Worm (Caenorhabditis elegans) whole organism, L1 larva: Measurements from ENCODE around the gene C14E2.3.
A peak's percentile ranks its signal among the peaks of the same experiment; 100 is the strongest.

Experiments
- C16A3.4 ChIP-seq: fragments of 150-350 bp; optimal IDR thresholded peaks from 2 replicates; lab custom pipeline; 2014; ENCODE audit warnings: missing biosample characterization, missing genetic modification characterization
- C34B4.2 ChIP-seq: sonication (generic microtip); optimal IDR thresholded peaks from 2 replicates; lab custom pipeline; 2017; ENCODE audit warnings: mild to moderate bottlenecking, missing genetic modification characterization, missing compliant biosample characterization
- Y116A8C.19 ChIP-seq: sonication (generic microtip); optimal IDR thresholded peaks from 2 replicates; lab custom pipeline; 2016; ENCODE audit warnings: missing compliant biosample characterization, missing genetic modification characterization, borderline replicate concordance
- aha-1 ChIP-seq: fragments of 150-350 bp; optimal IDR thresholded peaks from 2 replicates; lab custom pipeline; 2014; ENCODE audit warnings: missing biosample characterization, missing genetic modification characterization
- alr-1 ChIP-seq: fragments of 200-800 bp; sonication (Bioruptor generic); optimal IDR thresholded peaks from 2 replicates; lab custom pipeline; 2018; ENCODE audit warnings: borderline replicate concordance, mild to moderate bottlenecking, missing genetic modification characterization, missing compliant biosample characterization
- blmp-1 ChIP-seq: fragments of 150-350 bp; optimal IDR thresholded peaks from 2 replicates; lab custom pipeline; 2014; ENCODE audit warnings: missing biosample characterization, missing genetic modification characterization
- ceh-63 ChIP-seq: fragments of 200-800 bp; sonication (Bioruptor generic); optimal IDR thresholded peaks from 2 replicates; lab custom pipeline; 2018; ENCODE audit warnings: mild to moderate bottlenecking, missing genetic modification characterization, missing compliant biosample characterization
- ceh-82 ChIP-seq, 3 experiments: fragments of 150-350 bp in 1 of 3; sonication (generic microtip) in 2 of 3; optimal IDR thresholded peaks; 2 replicates each; lab custom pipeline; 2014 to 2017; ENCODE audit warnings: missing biosample characterization in 3 of 3, missing genetic modification characterization in 3 of 3
- ceh-88 ChIP-seq: fragments of 200-800 bp; sonication (Bioruptor generic); IDR thresholded peaks from 2 replicates; pipeline ENCODE4 v1.3.6; 2022; ENCODE audit warnings: missing genetic modification characterization, missing compliant biosample characterization
- egl-13 ChIP-seq: sonication (generic microtip); optimal IDR thresholded peaks from 2 replicates; lab custom pipeline; 2016; ENCODE audit warnings: missing genotype, missing genetic modification reagents, missing genetic modification characterization, missing compliant biosample characterization
- egl-27 ChIP-seq, 2 experiments: fragments of 150-350 bp in 1 of 2; sonication (generic microtip); optimal IDR thresholded peaks; 3 replicates each; lab custom pipeline; 2017 to 2018; ENCODE audit warnings: missing biosample characterization in 2 of 2, missing genetic modification characterization in 2 of 2, missing genetic modification reagents in 2 of 2
- elt-3 ChIP-seq, 6 experiments: fragments of 150-350 bp in 1 of 6; sonication (generic microtip); optimal IDR thresholded peaks; 2 replicates each; lab custom pipeline; 2017 to 2018; ENCODE audit warnings: missing biosample characterization in 6 of 6, missing genetic modification characterization in 6 of 6, inconsistent platforms in 1 of 6
- ets-5 ChIP-seq: fragments of 200-800 bp; sonication (Bioruptor generic); IDR thresholded peaks from 2 replicates; pipeline ENCODE4 v1.3.6; 2022; ENCODE audit warnings: missing genetic modification characterization, missing compliant biosample characterization
- fos-1 ChIP-seq: fragments of 150-350 bp; optimal IDR thresholded peaks from 2 replicates; lab custom pipeline; 2014; ENCODE audit warnings: missing biosample characterization, missing genetic modification characterization
- hlh-4 ChIP-seq: sonication (generic microtip); optimal IDR thresholded peaks from 2 replicates; lab custom pipeline; 2016; ENCODE audit warnings: mild to moderate bottlenecking, missing genetic modification characterization, missing compliant biosample characterization
- isw-1 ChIP-seq: fragments of 200-800 bp; sonication (Bioruptor generic); IDR thresholded peaks from 2 replicates; pipeline ENCODE4 v1.3.6; 2022; ENCODE audit warnings: missing genetic modification characterization, missing compliant biosample characterization
- lin-35 ChIP-seq, 2 experiments: fragments of 150-350 bp; optimal IDR thresholded peaks; 2 replicates each; lab custom pipeline; 2014; ENCODE audit warnings: missing biosample characterization in 2 of 2, missing genetic modification characterization in 2 of 2, missing genetic modification reagents in 2 of 2
- lin-39 ChIP-seq: fragments of 150-350 bp; optimal IDR thresholded peaks from 2 replicates; lab custom pipeline; 2014; ENCODE audit warnings: missing biosample characterization, missing genetic modification reagents, missing genetic modification characterization
- mdl-1 ChIP-seq, 2 experiments: fragments of 150-350 bp; optimal IDR thresholded peaks; 2 replicates each; lab custom pipeline; 2014 to 2017; ENCODE audit warnings: missing biosample characterization in 2 of 2, missing genetic modification characterization in 2 of 2, inconsistent platforms in 1 of 2
- mep-1 ChIP-seq: fragments of 150-350 bp; optimal IDR thresholded peaks from 2 replicates; lab custom pipeline; 2014; ENCODE audit warnings: missing biosample characterization, missing genetic modification characterization
- nhr-20 ChIP-seq: sonication (generic microtip); optimal IDR thresholded peaks from 2 replicates; lab custom pipeline; 2016; ENCODE audit warnings: mild to moderate bottlenecking, missing genetic modification characterization, missing compliant biosample characterization
- nhr-237 ChIP-seq: fragments of 150-350 bp; optimal IDR thresholded peaks from 2 replicates; lab custom pipeline; 2014; ENCODE audit warnings: missing biosample characterization, missing genetic modification characterization
- nhr-47 ChIP-seq: sonication (generic microtip); optimal IDR thresholded peaks from 2 replicates; lab custom pipeline; 2016; ENCODE audit warnings: mild to moderate bottlenecking, missing genetic modification characterization, moderate library complexity, missing compliant biosample characterization
- nhr-71 ChIP-seq: sonication (generic microtip); optimal IDR thresholded peaks from 2 replicates; lab custom pipeline; 2016; ENCODE audit warnings: mild to moderate bottlenecking, missing genetic modification characterization, moderate library complexity, missing compliant biosample characterization
- nhr-85 ChIP-seq: sonication (generic microtip); peaks from one replicate; lab custom pipeline; 2016; ENCODE audit warnings: missing genetic modification characterization, inconsistent platforms, missing compliant biosample characterization
- nhr-90 ChIP-seq: sonication (generic microtip); optimal IDR thresholded peaks from 2 replicates; lab custom pipeline; 2016; ENCODE audit warnings: mild to moderate bottlenecking, missing genetic modification characterization, missing compliant biosample characterization; ENCODE audit not compliant: poor library complexity
- pax-3 ChIP-seq: fragments of 200-800 bp; sonication (Bioruptor generic); optimal IDR thresholded peaks from 2 replicates; lab custom pipeline; 2018; ENCODE audit warnings: mild to moderate bottlenecking, missing genetic modification characterization, moderate library complexity, missing compliant biosample characterization
- pqm-1 ChIP-seq: sonication (generic microtip); optimal IDR thresholded peaks from 3 replicates; lab custom pipeline; 2017; ENCODE audit warnings: missing biosample characterization, missing genetic modification characterization
- rnt-1 ChIP-seq: sonication (generic microtip); optimal IDR thresholded peaks from 2 replicates; lab custom pipeline; 2016; ENCODE audit warnings: mild to moderate bottlenecking, missing genetic modification characterization, moderate library complexity, missing compliant biosample characterization
- snu-23 ChIP-seq: sonication (generic microtip); optimal IDR thresholded peaks from 2 replicates; lab custom pipeline; 2016; ENCODE audit warnings: missing genetic modification characterization, missing compliant biosample characterization
- sox-4 ChIP-seq: sonication (generic microtip); optimal IDR thresholded peaks from 2 replicates; lab custom pipeline; 2016; ENCODE audit warnings: missing genetic modification characterization, missing compliant biosample characterization
- sup-37 ChIP-seq: fragments of 200-800 bp; sonication (Bioruptor generic); optimal IDR thresholded peaks from 2 replicates; lab custom pipeline; 2018; ENCODE audit warnings: mild to moderate bottlenecking, missing genetic modification characterization, missing compliant biosample characterization
- swsn-7 ChIP-seq: sonication (generic microtip); optimal IDR thresholded peaks from 2 replicates; lab custom pipeline; 2016; ENCODE audit warnings: missing genetic modification characterization, missing compliant biosample characterization
- unc-130 ChIP-seq: fragments of 150-350 bp; optimal IDR thresholded peaks from 2 replicates; lab custom pipeline; 2017; ENCODE audit warnings: missing biosample characterization, missing genetic modification characterization, inconsistent platforms
- unc-30 ChIP-seq: sonication (generic microtip); optimal IDR thresholded peaks from 2 replicates; lab custom pipeline; 2017; ENCODE audit warnings: missing biosample characterization, missing genetic modification characterization
- xbp-1 ChIP-seq: sonication (generic microtip); optimal IDR thresholded peaks from 2 replicates; lab custom pipeline; 2016; ENCODE audit warnings: missing genetic modification characterization, missing compliant biosample characterization

The C14E2.3 gene

ce11 chrX:1837703-1838102 lies 26.4 kb upstream of the C14E2.3 start (continued):
- TF ChIP-seq nhr-237 (tag; lab: Kevin White, UChicago), result no peak
- TF ChIP-seq xbp-1 (tag; lab: Kevin White, UChicago), result peak; percentile 6
- TF ChIP-seq aha-1 (tag; lab: Kevin White, UChicago), result no peak
- TF ChIP-seq lin-35 (GFP tag; optimal IDR thresholded peaks at IDR 0.05; lab: Kevin White, UChicago), result peak in 1 of 2 experiments; percentile 64
- no peak for TF ChIP-seq sup-37
- TF ChIP-seq rnt-1, result peak; percentile 68
- TF ChIP-seq mdl-1 (tag; optimal IDR thresholded peaks at IDR 0.05; lab: Kevin White, UChicago), result peak in 1 of 2 experiments; percentile 15
- peak; percentile 35 for TF ChIP-seq C16A3.4 (tag; lab: Kevin White, UChicago)
- TF ChIP-seq isw-1, result no peak
- TF ChIP-seq pax-3 (tag; lab: Kevin White, UChicago), result peak; percentile 51
- peak; percentile 62 for TF ChIP-seq nhr-71 (tag; lab: Kevin White, UChicago)
- no peak for TF ChIP-seq unc-30
- no peak for TF ChIP-seq hlh-4 (tag; lab: Kevin White, UChicago)

- TF ChIP-seq mdl-1 (tag; optimal IDR thresholded peaks at IDR 0.05; lab: Kevin White, UChicago) (no peak), egl-13 (tag; lab: Kevin White, UChicago) (no peak), nhr-90 (no peak), nhr-85 (tag; lab: Kevin White, UChicago) (no peak), pax-3 (tag; lab: Kevin White, UChicago) (no peak), pqm-1 (tag; lab: Kevin White, UChicago) (no peak)
These were observed 19.1 kb upstream of the C14E2.3 start for ce11 chrX:1830475-1830874.

- TF ChIP-seq blmp-1, result no peak
- TF ChIP-seq nhr-237 (tag; lab: Kevin White, UChicago), result no peak
- no peak for TF ChIP-seq nhr-71 (tag; lab: Kevin White, UChicago)
- TF ChIP-seq nhr-20 (tag; lab: Kevin White, UChicago), result no peak
- peak; percentile 20 for TF ChIP-seq hlh-4 (tag; lab: Kevin White, UChicago)
- TF ChIP-seq ets-5, result no peak
- no peak for TF ChIP-seq ceh-82 (tag; optimal IDR thresholded peaks at IDR 0.05; lab: Kevin White, UChicago)
- TF ChIP-seq ceh-63 (GFP tag; lab: Kevin White, UChicago), result no peak
- TF ChIP-seq elt-3 (tag; optimal IDR thresholded peaks at IDR 0.05; lab: Kevin White, UChicago), result no peak
These were observed 18.6 kb upstream of the C14E2.3 start, which contains the start of gene C14E2.6 for ce11 chrX:1829937-1830336. Gene C14E2.6, minus strand, starts transcription at chrX:1830037.

ce11 chrX:1826166-1826565 lies 14.8 kb upstream of the C14E2.3 start, which contains the start of gene C14E2.1:
Gene C14E2.1, plus strand, starts transcription at chrX:1826466.
- no peak for TF ChIP-seq Y116A8C.19 (tag; lab: Kevin White, UChicago)
- TF ChIP-seq ceh-88, result no peak
- TF ChIP-seq pqm-1 (tag; lab: Kevin White, UChicago), result no peak
- no peak for TF ChIP-seq ets-5
- no peak for TF ChIP-seq unc-130
- no peak for TF ChIP-seq nhr-47 (tag; lab: Kevin White, UChicago)
- TF ChIP-seq sox-4 (tag; lab: Kevin White, UChicago), result no peak
- TF ChIP-seq lin-39, result no peak
- no peak for TF ChIP-seq isw-1
- no peak for TF ChIP-seq mep-1 (tag; lab: Kevin White, UChicago)

- TF ChIP-seq fos-1, result no peak
- no peak for TF ChIP-seq egl-27 (tag; optimal IDR thresholded peaks at IDR 0.05; lab: Kevin White, UChicago)
- no peak for TF ChIP-seq swsn-7
- TF ChIP-seq snu-23, result no peak
- no peak for TF ChIP-seq nhr-20 (tag; lab: Kevin White, UChicago)
- TF ChIP-seq unc-130, result no peak
- TF ChIP-seq C34B4.2 (tag; lab: Kevin White, UChicago), result no peak
- no peak for TF ChIP-seq alr-1 (tag; lab: Kevin White, UChicago)
These were observed 14.0 kb upstream of the C14E2.3 start, which contains the start of gene C14E2.5 for ce11 chrX:1825290-1825832. Gene C14E2.5, minus strand, starts transcription at chrX:1825340.
